Fruit fly (Drosophila melanogaster): ENCODE results near the gene CG10516.

The CG10516 gene

dm6 chr3L:15977565-15977964 is 9.6 kb downstream of the CG10516 start (continued):
- peak; percentile 42 for TF ChIP-seq CG4820 (GFP tag; optimal IDR thresholded peaks at IDR 0.05)
- no peak for TF ChIP-seq H2.0 (GFP tag; IDR thresholded peaks at IDR 0.05)
- no peak for TF ChIP-seq MTF-1 (GFP tag; optimal IDR thresholded peaks at IDR 0.05; ENCODE audit: borderline replicate concordance)
- peak; percentile 18; the same call in 1 of the 2 replicates for TF ChIP-seq CG32767 (GFP tag; IDR thresholded peaks at IDR 0.05)
- TF ChIP-seq CG7556 (GFP tag; optimal IDR thresholded peaks at IDR 0.05) = no peak
- no peak for TF ChIP-seq dan (GFP tag; IDR thresholded peaks at IDR 0.05)
- TF ChIP-seq mam (GFP tag; optimal IDR thresholded peaks at IDR 0.05) = peak; percentile 21
- TF ChIP-seq Fer3 (tag; optimal IDR thresholded peaks at IDR 0.05) = peak; percentile 69
- TF ChIP-seq CG13775 (GFP tag; optimal IDR thresholded peaks at IDR 0.05) = no peak
- TF ChIP-seq CG4404 (GFP tag; IDR thresholded peaks at IDR 0.05) = peak; percentile 45; the same call in 1 of the 2 replicates
- no peak for TF ChIP-seq cas (GFP tag; IDR thresholded peaks at IDR 0.05)
- no peak for TF ChIP-seq corto (GFP tag; optimal IDR thresholded peaks at IDR 0.05)
- TF ChIP-seq CG11247 (GFP tag; IDR thresholded peaks at IDR 0.05) = peak; percentile 55; the same call in 1 of the 2 replicates
- TF ChIP-seq fu2 (GFP tag; optimal IDR thresholded peaks at IDR 0.05) = no peak
- no peak for TF ChIP-seq stwl (tag; optimal IDR thresholded peaks at IDR 0.05)
- TF ChIP-seq grn (GFP tag; optimal IDR thresholded peaks at IDR 0.05) = no peak
- no peak for TF ChIP-seq rib (GFP tag; IDR thresholded peaks at IDR 0.05)
- no peak for TF ChIP-seq hbn (GFP tag; IDR thresholded peaks at IDR 0.05; ENCODE audit: partially characterized antibody)
- TF ChIP-seq Usf (GFP tag; optimal IDR thresholded peaks at IDR 0.05) = no peak
- no peak for TF ChIP-seq Dek (tag; optimal IDR thresholded peaks at IDR 0.05)
- no peak for TF ChIP-seq h (optimal IDR thresholded peaks at IDR 0.05)
- no peak for TF ChIP-seq MESR4 (GFP tag; optimal IDR thresholded peaks at IDR 0.05)
- no peak for TF ChIP-seq p53 (GFP tag; optimal IDR thresholded peaks at IDR 0.05)
- TF ChIP-seq CG2875 (GFP tag; optimal IDR thresholded peaks at IDR 0.05) = no peak
- no peak for TF ChIP-seq CG14050 (GFP tag; IDR thresholded peaks at IDR 0.05)
- TF ChIP-seq Chrac-16 (GFP tag; optimal IDR thresholded peaks at IDR 0.05) = no peak
- TF ChIP-seq Xrp1 (GFP tag; IDR thresholded peaks at IDR 0.05) = peak; percentile 73
- TF ChIP-seq CG13624 (GFP tag; optimal IDR thresholded peaks at IDR 0.05) = peak; percentile 35
- TF ChIP-seq dm (GFP tag; optimal IDR thresholded peaks at IDR 0.05) = no peak
- no peak for TF ChIP-seq tup (GFP tag; optimal IDR thresholded peaks at IDR 0.05)
- no peak for TF ChIP-seq CG4328 (GFP tag; optimal IDR thresholded peaks at IDR 0.05)
- peak; percentile 55 for TF ChIP-seq Drgx (GFP tag; IDR thresholded peaks at IDR 0.05)
- peak; percentile 79 for TF ChIP-seq Rfx (GFP tag; IDR thresholded peaks at IDR 0.05)
- TF ChIP-seq B-H1 (GFP tag; IDR thresholded peaks at IDR 0.05) = peak; percentile 40; the same call in 1 of the 3 replicates
- TF ChIP-seq ab (GFP tag; optimal IDR thresholded peaks at IDR 0.05) = no peak
- peak; percentile 41; the same call in 1 of the 2 replicates for TF ChIP-seq CG31224 (GFP tag; IDR thresholded peaks at IDR 0.05)
- TF ChIP-seq nerfin-1 (tag; optimal IDR thresholded peaks at IDR 0.05) = no peak
- no peak for TF ChIP-seq CG2889 (GFP tag; IDR thresholded peaks at IDR 0.05)
- peak; percentile 21 for TF ChIP-seq ems (GFP tag; optimal IDR thresholded peaks at IDR 0.05)
- no peak for TF ChIP-seq Doc2 (GFP tag; IDR thresholded peaks at IDR 0.05)
- TF ChIP-seq Bdp1 (GFP tag; optimal IDR thresholded peaks at IDR 0.05) = no peak
- peak; percentile 26 for TF ChIP-seq ATbp (GFP tag; optimal IDR thresholded peaks at IDR 0.05)
- TF ChIP-seq Hand (GFP tag; optimal IDR thresholded peaks at IDR 0.05) = no peak
- TF ChIP-seq jing (GFP tag; optimal IDR thresholded peaks at IDR 0.05) = no peak
- TF ChIP-seq bowl (GFP tag; IDR thresholded peaks at IDR 0.05) = no peak
- TF ChIP-seq CG9876 (GFP tag; optimal IDR thresholded peaks at IDR 0.05) = no peak
- peak; percentile 46; the same call in 1 of the 2 replicates for TF ChIP-seq CG17612 (GFP tag; IDR thresholded peaks at IDR 0.05)
- peak; percentile 62 for TF ChIP-seq CG7372 (GFP tag; IDR thresholded peaks at IDR 0.05)
- TF ChIP-seq hb (GFP tag; IDR thresholded peaks at IDR 0.05; ENCODE audit: partially characterized antibody) = no peak
- peak; percentile 53 for TF ChIP-seq PHDP (tag; optimal IDR thresholded peaks at IDR 0.05)
- TF ChIP-seq CG11560 (tag; IDR thresholded peaks at IDR 0.05) = no peak
- TF ChIP-seq NC2β (GFP tag; optimal IDR thresholded peaks at IDR 0.05) = no peak
- no peak for TF ChIP-seq CG7271 (tag; optimal IDR thresholded peaks at IDR 0.05)

Measured in whole organism, embryonic.